Worm (Caenorhabditis elegans): Measurements from ENCODE around the gene smc-3.
A peak's percentile ranks its signal among the peaks of the same experiment; 100 is the strongest.

Gene smc-3

DNA sequence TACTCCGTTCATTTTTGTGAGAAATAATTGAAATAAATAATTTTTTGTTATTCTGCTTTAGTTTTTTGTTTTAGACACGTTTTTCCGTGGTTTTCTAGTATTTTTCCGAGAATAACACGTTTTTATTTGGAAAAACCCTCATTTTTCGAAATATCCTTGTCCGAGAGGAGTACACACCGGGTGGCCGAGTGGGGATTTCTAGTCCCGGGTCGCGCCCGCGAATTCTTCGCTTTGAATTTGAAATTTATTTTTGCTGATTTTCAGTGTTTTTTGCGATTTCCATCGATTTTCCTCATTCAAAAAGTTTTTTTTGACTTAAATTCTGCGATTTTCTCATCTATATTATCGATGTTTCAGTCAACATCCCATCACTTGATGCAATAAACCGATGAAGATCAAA is at the start of gene smc-3, which contains the start of the genes gly-9 and mib-1:
Gene smc-3 (plus strand): TSS at position 351 of the 400 bp plus-strand sequence.
Gene gly-9 (minus strand): TSS at position 27 of the 400 bp plus-strand sequence.
Gene mib-1 (minus strand): TSS at position 123 of the 400 bp plus-strand sequence.
- peak; percentile 38 for TF ChIP-seq K12H6.12 (tag; optimal IDR thresholded peaks at IDR 0.05)
- 0 out of 2 replicates have a peak, but pooled peaks have one; percentile 8 for TF ChIP-seq Y67H2A.10 (GFP tag; conservative IDR thresholded peaks at IDR 0.05)
- TF ChIP-seq nhr-27 (tag; optimal IDR thresholded peaks at IDR 0.05): no peak
- TF ChIP-seq fkh-3 (tag; optimal IDR thresholded peaks at IDR 0.05): no peak
- TF ChIP-seq cebp-2 (GFP tag; IDR thresholded peaks at IDR 0.05): no peak
- no peak for TF ChIP-seq him-1 (tag; optimal IDR thresholded peaks at IDR 0.05)
- TF ChIP-seq nhr-179 (tag; optimal IDR thresholded peaks at IDR 0.05): no peak
- no peak for TF ChIP-seq ceh-40 (GFP tag; IDR thresholded peaks at IDR 0.05)
- no peak for TF ChIP-seq B0261.1 (tag; optimal IDR thresholded peaks at IDR 0.05)
- TF ChIP-seq atf-7 (tag; optimal IDR thresholded peaks at IDR 0.05): no peak
- TF ChIP-seq B0019.2 (GFP tag; conservative IDR thresholded peaks at IDR 0.05): no peak; the same call in 1 of the 2 replicates
- TF ChIP-seq aptf-3 (GFP tag; IDR thresholded peaks at IDR 0.05): no peak
- TF ChIP-seq ztf-18 (tag; optimal IDR thresholded peaks at IDR 0.05): no peak
- TF ChIP-seq Y79H2A.3 (GFP tag; conservative IDR thresholded peaks at IDR 0.05): 0 out of 2 replicates have a peak, but pooled peaks have one; percentile 21
- TF ChIP-seq unc-62 (GFP tag; optimal IDR thresholded peaks at IDR 0.05): no peak
- no peak for TF ChIP-seq nhr-90 (tag; optimal IDR thresholded peaks at IDR 0.05)
- TF ChIP-seq lin-40 (tag; optimal IDR thresholded peaks at IDR 0.05): no peak
- TF ChIP-seq let-526 (GFP tag; IDR thresholded peaks at IDR 0.05): 0 out of 2 replicates have a peak, but pooled peaks have one; percentile 59
- TF ChIP-seq lin-35 (GFP tag; optimal IDR thresholded peaks at IDR 0.05): peak in 1 of 3 experiments; percentile 17
- no peak for TF ChIP-seq C17E4.6 (GFP tag; IDR thresholded peaks at IDR 0.05)
- TF ChIP-seq mes-4 (tag; optimal IDR thresholded peaks at IDR 0.05): no peak
- no peak for TF ChIP-seq tbx-9 (tag; optimal IDR thresholded peaks at IDR 0.05; ENCODE audit: borderline replicate concordance)
- peak; percentile 13 for TF ChIP-seq F52B5.7 (tag; optimal IDR thresholded peaks at IDR 0.05)
- no peak for TF ChIP-seq B0035.1 (tag; optimal IDR thresholded peaks at IDR 0.05)
- TF ChIP-seq F22D6.2 (tag; optimal IDR thresholded peaks at IDR 0.05): no peak
- peak; percentile 64 for TF ChIP-seq madf-8 (GFP tag; conservative IDR thresholded peaks at IDR 0.05)
- TF ChIP-seq sea-2 (GFP tag; IDR thresholded peaks at IDR 0.05): no peak
- TF ChIP-seq lsy-27 (tag; optimal IDR thresholded peaks at IDR 0.05; ENCODE audit: borderline replicate concordance, insufficient read depth): no peak
- TF ChIP-seq lin-26 (GFP tag; IDR thresholded peaks at IDR 0.05): no peak
- no peak for TF ChIP-seq pbrm-1 (GFP tag; IDR thresholded peaks at IDR 0.05)
- peak in 1 of 2 experiments; percentile 37 for TF ChIP-seq rec-8 (tag; optimal IDR thresholded peaks at IDR 0.05)
- no peak for TF ChIP-seq snpc-3.4 (tag; optimal IDR thresholded peaks at IDR 0.05)
- no peak for TF ChIP-seq snpc-1.3 (tag; optimal IDR thresholded peaks at IDR 0.05; ENCODE audit: insufficient read depth)
- TF ChIP-seq efl-1 (GFP tag; optimal IDR thresholded peaks at IDR 0.05): peak; percentile 73
- TF ChIP-seq attf-6 (GFP tag; IDR thresholded peaks at IDR 0.05): no peak
- TF ChIP-seq mxl-1 (tag; optimal IDR thresholded peaks at IDR 0.05): no peak
- TF ChIP-seq repo-1 (tag; optimal IDR thresholded peaks at IDR 0.05): no peak
- no peak for TF ChIP-seq C06A6.2 (GFP tag; conservative IDR thresholded peaks at IDR 0.05)
- TF ChIP-seq F55B11.4 (tag; optimal IDR thresholded peaks at IDR 0.05; ENCODE audit: borderline replicate concordance, insufficient read depth): no peak
- TF ChIP-seq ama-1 (optimal IDR thresholded peaks at IDR 0.05): no peak
- no peak for TF ChIP-seq ama-1 (GFP tag; optimal IDR thresholded peaks at IDR 0.05)
- no peak for TF ChIP-seq nhr-120 (GFP tag; IDR thresholded peaks at IDR 0.05)
- TF ChIP-seq dox-1 (GFP tag; IDR thresholded peaks at IDR 0.05): peak; percentile 74
- no peak for TF ChIP-seq Y56A3A.18 (GFP tag; IDR thresholded peaks at IDR 0.05)
- peak; percentile 3 for TF ChIP-seq xnd-1 (tag; optimal IDR thresholded peaks at IDR 0.05)
- peak; percentile 35 for TF ChIP-seq tbp1 (GFP tag; optimal IDR thresholded peaks at IDR 0.05)
- TF ChIP-seq chd-7 (tag; optimal IDR thresholded peaks at IDR 0.05): no peak
- TF ChIP-seq ccch-3 (GFP tag; optimal IDR thresholded peaks at IDR 0.05): no peak
- no peak for TF ChIP-seq hmg-20 (GFP tag; IDR thresholded peaks at IDR 0.05)
